Fruit fly (Drosophila melanogaster): Measurements from ENCODE around the gene Tim13.

Gene Tim13

DNA sequence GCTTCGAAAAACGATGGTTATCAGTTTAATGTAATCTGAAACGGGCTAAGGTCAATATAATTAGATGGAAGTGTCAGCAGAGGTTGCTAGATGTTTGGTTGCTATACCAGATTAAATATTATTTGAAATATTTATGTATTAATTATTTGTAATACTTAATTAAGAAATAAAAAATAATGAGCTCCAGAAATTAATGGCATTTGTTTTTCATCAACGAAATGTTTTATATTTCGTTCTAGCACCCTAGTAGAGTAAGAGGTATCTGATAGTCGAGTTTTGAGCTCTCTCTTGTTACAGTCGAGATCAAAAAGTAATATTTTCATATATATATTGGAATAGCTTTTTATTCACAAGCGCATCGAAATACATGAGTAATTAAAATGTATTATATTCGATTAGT, 27.3 kb upstream of the Tim13 start:
- TF ChIP-seq CG6276 (GFP tag; optimal IDR thresholded peaks at IDR 0.05) (no peak), cyc (GFP tag; optimal IDR thresholded peaks at IDR 0.05) (no peak), Ets96B (tag; optimal IDR thresholded peaks at IDR 0.05) (no peak)

DNA sequence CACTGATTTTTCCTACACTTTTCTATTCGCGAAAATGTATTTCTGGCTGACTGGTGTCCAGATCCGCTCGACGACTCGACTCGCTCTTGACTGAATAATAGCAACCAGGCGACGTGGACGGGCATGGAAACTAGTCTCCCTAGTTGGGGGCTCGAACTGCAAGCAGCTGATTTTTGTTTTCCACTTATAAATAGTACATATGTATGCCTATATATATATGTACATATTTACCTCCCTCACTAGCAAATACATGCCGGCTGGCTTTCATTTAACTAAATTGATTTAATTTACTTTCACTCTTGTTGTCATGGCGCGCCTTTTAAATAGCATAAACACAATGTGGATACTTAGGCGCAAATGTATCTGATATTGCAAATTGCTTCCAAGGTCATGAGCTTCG, 26.5 kb upstream of the Tim13 start, which contains the start of gene Gcat:
TSS of gene Gcat (minus strand) at position 101 of the 400 bp plus-strand sequence.
- TF ChIP-seq topi (GFP tag; optimal IDR thresholded peaks at IDR 0.05), result no peak
- TF ChIP-seq ss (GFP tag; optimal IDR thresholded peaks at IDR 0.05), result no peak
- no peak for TF ChIP-seq pdm3 (GFP tag; optimal IDR thresholded peaks at IDR 0.05)
- no peak for TF ChIP-seq Sox15 (GFP tag; optimal IDR thresholded peaks at IDR 0.05)

DNA sequence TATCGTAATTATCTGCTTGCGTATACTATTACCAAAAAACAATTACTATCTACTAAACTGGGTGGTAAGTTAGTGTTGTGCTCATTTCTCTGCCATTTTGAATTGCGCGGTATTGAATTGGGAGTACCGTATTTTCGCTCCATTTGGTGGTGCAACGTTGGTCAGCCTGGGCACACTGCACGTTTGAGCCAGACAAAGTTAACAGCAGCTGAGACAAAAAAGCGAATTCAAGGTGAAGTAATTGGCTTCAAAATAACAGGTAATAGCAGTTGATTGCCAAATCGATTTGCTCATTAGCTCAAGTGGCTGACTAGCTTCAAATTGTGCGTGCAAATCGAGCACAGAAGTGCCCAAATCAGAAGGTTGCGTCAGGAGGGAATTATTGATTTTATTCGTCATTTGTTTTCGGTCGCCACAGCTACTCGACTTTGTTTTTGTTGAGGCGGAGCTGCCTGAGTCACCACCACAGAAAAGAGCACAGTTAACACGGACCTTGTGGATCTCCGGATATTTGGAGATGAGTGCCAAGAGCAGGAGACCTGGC, 21.2 kb upstream of the Tim13 start, which contains the start of gene Klp68D:
TSS of gene Klp68D (plus strand) at position 175 of the 544 bp plus-strand sequence.
- TF ChIP-seq Met (GFP tag; optimal IDR thresholded peaks at IDR 0.05) (no peak), dsx (GFP tag; optimal IDR thresholded peaks at IDR 0.05; ENCODE audit: poor library complexity, severe bottlenecking) (no peak), CG8319 (GFP tag; optimal IDR thresholded peaks at IDR 0.05) (no peak), Sox14 (GFP tag; optimal IDR thresholded peaks at IDR 0.05) (no peak), CG32006 (GFP tag; optimal IDR thresholded peaks at IDR 0.05) (no peak), CG8632 (GFP tag; optimal IDR thresholded peaks at IDR 0.05) (no peak), svp (GFP tag) (no peak), CG6854 (GFP tag; optimal IDR thresholded peaks at IDR 0.05) (no peak), spab (GFP tag; optimal IDR thresholded peaks at IDR 0.05) (no peak), Blimp-1 (GFP tag; optimal IDR thresholded peaks at IDR 0.05) (no peak), salr (GFP tag; optimal IDR thresholded peaks at IDR 0.05) (no peak), eg (GFP tag; IDR thresholded peaks at IDR 0.05) (no peak), CG16779 (tag; optimal IDR thresholded peaks at IDR 0.05) (no peak), OdsH (GFP tag; optimal IDR thresholded peaks at IDR 0.05) (no peak), CG6808 (GFP tag; optimal IDR thresholded peaks at IDR 0.05) (no peak), Lpt (GFP tag; optimal IDR thresholded peaks at IDR 0.05) (no peak), CG3919 (GFP tag; optimal IDR thresholded peaks at IDR 0.05) (no peak), pdm3 (GFP tag; optimal IDR thresholded peaks at IDR 0.05) (no peak)

DNA sequence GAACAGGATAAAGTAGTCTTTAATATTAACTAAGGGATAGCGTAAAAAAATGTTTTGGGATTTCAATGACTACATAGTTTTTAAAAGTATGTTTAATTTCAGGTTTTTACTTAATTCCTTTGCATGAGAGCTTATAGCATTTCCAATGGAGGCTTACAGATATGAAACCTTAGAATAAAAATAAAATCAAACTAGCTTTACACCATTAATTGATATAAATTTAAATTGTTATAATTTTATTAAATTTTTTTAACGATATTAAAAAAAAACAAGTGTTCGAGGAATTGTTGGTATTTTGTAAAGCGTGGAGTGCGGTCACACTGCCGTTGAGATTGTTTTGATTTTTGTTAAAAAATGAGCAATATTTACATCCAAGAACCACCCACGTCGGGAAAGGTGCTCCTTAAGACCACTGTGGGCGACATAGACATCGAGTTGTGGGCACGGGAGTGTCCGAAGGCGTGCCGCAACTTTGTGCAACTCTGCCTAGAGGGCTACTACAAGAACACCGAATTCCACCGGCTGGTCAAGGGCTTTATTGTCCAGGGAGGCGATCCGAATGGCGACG, 19.0 kb upstream of the Tim13 start, which contains the start of the genes twy and CG10907:
TSS of gene twy (minus strand) at position 51 of the 568 bp plus-strand sequence.
TSS of gene CG10907 (plus strand) at position 282 of the 568 bp plus-strand sequence.
- no peak for TF ChIP-seq pdm3 (GFP tag; optimal IDR thresholded peaks at IDR 0.05)
- no peak for TF ChIP-seq CG10631 (GFP tag; optimal IDR thresholded peaks at IDR 0.05)
- no peak for TF ChIP-seq spab (GFP tag; optimal IDR thresholded peaks at IDR 0.05)
- no peak for TF ChIP-seq CG8119 (GFP tag; IDR thresholded peaks at IDR 0.05)
- TF ChIP-seq Hr4 (GFP tag; optimal IDR thresholded peaks at IDR 0.05), result no peak
- TF ChIP-seq CG16779 (tag; optimal IDR thresholded peaks at IDR 0.05), result no peak
- no peak for TF ChIP-seq Ets96B (tag; optimal IDR thresholded peaks at IDR 0.05)
- TF ChIP-seq vri (GFP tag; optimal IDR thresholded peaks at IDR 0.05), result no peak
- no peak for TF ChIP-seq CG6854 (GFP tag; optimal IDR thresholded peaks at IDR 0.05)
- TF ChIP-seq achi (GFP tag; optimal IDR thresholded peaks at IDR 0.05), result no peak
- no peak for TF ChIP-seq CG31627 (GFP tag; optimal IDR thresholded peaks at IDR 0.05)
- no peak for TF ChIP-seq Smox (GFP tag; optimal IDR thresholded peaks at IDR 0.05)
- TF ChIP-seq CG8632 (GFP tag; optimal IDR thresholded peaks at IDR 0.05), result no peak
- TF ChIP-seq CG1621 (tag; optimal IDR thresholded peaks at IDR 0.05), result no peak
- TF ChIP-seq CG11762 (GFP tag; optimal IDR thresholded peaks at IDR 0.05; ENCODE audit: insufficient read depth), result no peak

DNA sequence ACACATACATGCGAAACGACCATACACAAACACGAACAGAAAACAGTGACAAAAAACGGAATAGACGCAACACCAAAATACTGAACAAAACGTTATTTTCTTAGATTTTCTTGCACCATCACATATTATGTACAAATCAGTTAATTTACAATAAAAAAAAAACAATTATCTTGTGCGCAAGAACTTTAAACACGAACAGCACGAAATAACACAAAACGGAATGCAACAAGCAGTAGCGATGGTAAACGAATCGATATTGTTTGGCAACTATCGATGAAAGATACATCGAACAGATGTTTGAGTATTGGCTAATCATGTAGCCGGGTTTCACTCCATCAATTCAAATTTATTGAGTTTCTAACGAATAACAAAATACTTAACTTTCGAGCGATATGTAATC, 15.5 kb upstream of the Tim13 start, which contains the start of gene Pi3K68D:
TSS of gene Pi3K68D (minus strand) at position 241 of the 400 bp plus-strand sequence.
- no peak for TF ChIP-seq CG8632 (GFP tag; optimal IDR thresholded peaks at IDR 0.05)
- TF ChIP-seq Sox14 (GFP tag; optimal IDR thresholded peaks at IDR 0.05), result peak; percentile 20

All from whole organism, prepupa.